Worm (Caenorhabditis elegans) whole organism, L4 larva: ENCODE results near the gene F17E9.18.

Experiments used
- F10B5.3 ChIP-seq: sonication (generic microtip); optimal IDR thresholded peaks from 2 replicates; lab custom pipeline; 2016; ENCODE audit warnings: mild to moderate bottlenecking, missing genetic modification characterization, missing compliant biosample characterization
- F37D6.2 ChIP-seq: sonication (generic microtip); optimal IDR thresholded peaks from 2 replicates; lab custom pipeline; 2016; ENCODE audit warnings: mild to moderate bottlenecking, missing genetic modification characterization, missing compliant biosample characterization
- T20F7.1 ChIP-seq: fragments of 200-800 bp; sonication (Bioruptor generic); optimal IDR thresholded peaks from 2 replicates; lab custom pipeline; 2018; ENCODE audit warnings: mild to moderate bottlenecking, missing genetic modification characterization, missing compliant biosample characterization
- T26A8.4 ChIP-seq: fragments of 200-800 bp; sonication (Bioruptor generic); IDR thresholded peaks from 2 replicates; pipeline ENCODE4 v1.3.6; 2022; ENCODE audit warnings: missing genetic modification characterization, missing compliant biosample characterization
- Y105C5A.15 ChIP-seq: fragments of 200-800 bp; sonication (Bioruptor generic); IDR thresholded peaks from 2 replicates; pipeline ENCODE4 v1.3.6; 2022; ENCODE audit warnings: missing genetic modification characterization, missing compliant biosample characterization
- Y5F2A.4 ChIP-seq: fragments of 200-800 bp; sonication (Bioruptor generic); optimal IDR thresholded peaks from 2 replicates; lab custom pipeline; 2018; ENCODE audit warnings: mild to moderate bottlenecking, missing genetic modification characterization, missing compliant biosample characterization
- Y75B8A.6 ChIP-seq: fragments of 200-800 bp; sonication (Bioruptor generic); IDR thresholded peaks from 2 replicates; pipeline ENCODE4 v1.3.6; 2022; ENCODE audit warnings: missing genetic modification reagents, missing genetic modification characterization, missing compliant biosample characterization
- ZK337.2 ChIP-seq: fragments of 200-800 bp; sonication (Bioruptor generic); IDR thresholded peaks from 2 replicates; pipeline ENCODE4 v1.3.6; 2022; ENCODE audit warnings: missing genetic modification reagents, missing genetic modification characterization, missing compliant biosample characterization
- aly-2 ChIP-seq: sonication (generic microtip); optimal IDR thresholded peaks from 2 replicates; lab custom pipeline; 2018; ENCODE audit warnings: missing biosample characterization, missing genetic modification characterization
- ama-1 ChIP-seq: fragments of 150-350 bp; optimal IDR thresholded peaks from 2 replicates; lab custom pipeline; 2014; ENCODE audit warnings: inconsistent platforms, mixed read lengths
- arid-1 ChIP-seq: fragments of 200-800 bp; sonication (Bioruptor generic); conservative IDR thresholded peaks from 2 replicates; pipeline ENCODE4 v1.3.6; 2022; ENCODE audit warnings: missing genetic modification reagents, missing genetic modification characterization, missing compliant biosample characterization
- ceh-20 ChIP-seq: fragments of 200-800 bp; sonication (Bioruptor generic); IDR thresholded peaks from 2 replicates; pipeline ENCODE4 v1.3.6; 2022; ENCODE audit warnings: missing genetic modification reagents, missing genetic modification characterization, missing compliant biosample characterization
- ceh-28 ChIP-seq: fragments of 150-350 bp; optimal IDR thresholded peaks from 2 replicates; lab custom pipeline; 2014; ENCODE audit warnings: missing biosample characterization, missing genetic modification reagents, missing genetic modification characterization
- ceh-44 ChIP-seq: fragments of 200-800 bp; sonication (Bioruptor generic); IDR thresholded peaks from 2 replicates; pipeline ENCODE4 v1.3.6; 2022; ENCODE audit warnings: missing genetic modification reagents, missing genetic modification characterization, missing compliant biosample characterization
- ceh-62 ChIP-seq: sonication (generic microtip); optimal IDR thresholded peaks from 2 replicates; lab custom pipeline; 2017; ENCODE audit warnings: missing biosample characterization, missing genetic modification characterization
- ces-1 ChIP-seq: fragments of 150-350 bp; sonication (generic microtip); optimal IDR thresholded peaks from 4 replicates; lab custom pipeline; 2014; ENCODE audit warnings: missing biosample characterization, missing genetic modification reagents, missing genetic modification characterization
- daf-12 ChIP-seq: fragments of 150-350 bp; optimal IDR thresholded peaks from 2 replicates; lab custom pipeline; 2014; ENCODE audit warnings: missing biosample characterization, missing genetic modification reagents, missing genetic modification characterization
- dmd-6 ChIP-seq: fragments of 200-800 bp; sonication (Bioruptor generic); IDR thresholded peaks from 2 replicates; pipeline ENCODE4 v1.3.6; 2022; ENCODE audit warnings: missing genetic modification reagents, missing genetic modification characterization, missing compliant biosample characterization
- dmd-9 ChIP-seq: fragments of 200-800 bp; sonication (Bioruptor generic); IDR thresholded peaks from 2 replicates; pipeline ENCODE4 v1.3.6; 2022; ENCODE audit warnings: missing genetic modification reagents, missing genetic modification characterization, missing compliant biosample characterization
- dpl-1 ChIP-seq: fragments of 150-350 bp; optimal IDR thresholded peaks from 2 replicates; lab custom pipeline; 2014; ENCODE audit warnings: missing biosample characterization, missing genetic modification reagents, missing genetic modification characterization
- duxl-1 ChIP-seq: sonication (generic microtip); optimal IDR thresholded peaks from 2 replicates; lab custom pipeline; 2016; ENCODE audit warnings: mild to moderate bottlenecking, missing genetic modification characterization, moderate library complexity, missing compliant biosample characterization; ENCODE audit not compliant: poor library complexity
- egl-43 ChIP-seq: fragments of 200-800 bp; sonication (Bioruptor generic); IDR thresholded peaks from 2 replicates; pipeline ENCODE4 v1.3.6; 2022; ENCODE audit warnings: missing genetic modification reagents, missing genetic modification characterization, missing compliant biosample characterization
- fos-1 ChIP-seq: fragments of 150-350 bp; optimal IDR thresholded peaks from 2 replicates; lab custom pipeline; 2014; ENCODE audit warnings: missing biosample characterization, missing genetic modification characterization
- hif-1 ChIP-seq, 2 experiments: sonication (generic microtip); optimal IDR thresholded peaks; 2 replicates each; lab custom pipeline; 2016 to 2017; ENCODE audit warnings: missing compliant biosample characterization in 2 of 2, missing genetic modification characterization in 2 of 2, missing genetic modification reagents in 2 of 2, missing genotype in 2 of 2, mild to moderate bottlenecking in 1 of 2
- hlh-11 ChIP-seq: fragments of 200-800 bp; sonication (Bioruptor generic); optimal IDR thresholded peaks from 2 replicates; lab custom pipeline; 2018; ENCODE audit warnings: mild to moderate bottlenecking, missing genetic modification characterization, missing compliant biosample characterization
- hlh-30 ChIP-seq: sonication (generic microtip); optimal IDR thresholded peaks from 2 replicates; lab custom pipeline; 2017; ENCODE audit warnings: antibody characterized with exemption, mild to moderate bottlenecking, missing genetic modification characterization, missing compliant biosample characterization; ENCODE audit not compliant: insufficient read depth
- hmg-1.1 ChIP-seq: fragments of 200-800 bp; sonication (Bioruptor generic); IDR thresholded peaks from 2 replicates; pipeline ENCODE4 v1.3.6; 2022; ENCODE audit warnings: missing genetic modification reagents, missing genetic modification characterization, missing compliant biosample characterization
- jun-1 ChIP-seq: fragments of 150-350 bp; optimal IDR thresholded peaks from 2 replicates; lab custom pipeline; 2014; ENCODE audit warnings: missing biosample characterization, missing genetic modification reagents, missing genetic modification characterization
- lin-29 ChIP-seq: fragments of 200-800 bp; sonication (Bioruptor generic); IDR thresholded peaks from 2 replicates; pipeline ENCODE4 v1.3.6; 2022; ENCODE audit warnings: missing genetic modification reagents, missing genetic modification characterization, missing compliant biosample characterization
- lin-38 ChIP-seq: fragments of 200-800 bp; sonication (Bioruptor generic); IDR thresholded peaks from 2 replicates; pipeline ENCODE4 v1.3.6; 2022; ENCODE audit warnings: missing genetic modification reagents, missing genetic modification characterization, missing compliant biosample characterization
- lin-39 ChIP-seq: fragments of 150-350 bp; optimal IDR thresholded peaks from 2 replicates; lab custom pipeline; 2014; ENCODE audit warnings: missing biosample characterization, missing genetic modification reagents, missing genetic modification characterization
- lir-3 ChIP-seq: sonication (generic microtip); optimal IDR thresholded peaks from 2 replicates; lab custom pipeline; 2016; ENCODE audit warnings: mild to moderate bottlenecking, missing genetic modification characterization, missing compliant biosample characterization
- mdt-29 ChIP-seq: fragments of 200-800 bp; sonication (Bioruptor generic); IDR thresholded peaks from 2 replicates; pipeline ENCODE4 v1.3.6; 2022; ENCODE audit warnings: missing genetic modification reagents, missing genetic modification characterization, missing compliant biosample characterization
- mes-2 ChIP-seq: sonication (generic microtip); optimal IDR thresholded peaks from 2 replicates; lab custom pipeline; 2016; ENCODE audit warnings: missing genotype, mild to moderate bottlenecking, missing genetic modification characterization, missing compliant biosample characterization; ENCODE audit not compliant: poor library complexity, severe bottlenecking
- nhr-10 ChIP-seq: fragments of 150-350 bp; optimal IDR thresholded peaks from 2 replicates; lab custom pipeline; 2014; ENCODE audit warnings: missing biosample characterization, missing genetic modification characterization
- nhr-48 ChIP-seq: sonication (generic microtip); optimal IDR thresholded peaks from 2 replicates; lab custom pipeline; 2016; ENCODE audit warnings: mild to moderate bottlenecking, missing genetic modification characterization, missing compliant biosample characterization
- nhr-76 ChIP-seq: fragments of 150-350 bp; optimal IDR thresholded peaks from 2 replicates; lab custom pipeline; 2014; ENCODE audit warnings: missing biosample characterization, missing genetic modification characterization
- nhr-77 ChIP-seq: fragments of 150-350 bp; optimal IDR thresholded peaks from 2 replicates; lab custom pipeline; 2014; ENCODE audit warnings: missing biosample characterization, missing genetic modification characterization
- rbr-2 ChIP-seq: sonication (generic microtip); optimal IDR thresholded peaks from 2 replicates; lab custom pipeline; 2016; ENCODE audit warnings: missing genotype, missing genetic modification characterization, missing compliant biosample characterization
- set-16 ChIP-seq: fragments of 200-800 bp; sonication (Bioruptor generic); IDR thresholded peaks from 2 replicates; pipeline ENCODE4 v1.3.6; 2022; ENCODE audit warnings: missing genetic modification reagents, missing genetic modification characterization, missing compliant biosample characterization
- skn-1 ChIP-seq: fragments of 150-350 bp; optimal IDR thresholded peaks from 2 replicates; lab custom pipeline; 2014; ENCODE audit warnings: missing biosample characterization, missing genetic modification characterization
- snpc-4 ChIP-seq: fragments of 150-350 bp; optimal IDR thresholded peaks from 2 replicates; lab custom pipeline; 2014; ENCODE audit warnings: missing biosample characterization, missing genetic modification characterization
- tag-97 ChIP-seq: fragments of 200-800 bp; sonication (Bioruptor generic); IDR thresholded peaks from 2 replicates; pipeline ENCODE4 v1.3.6; 2022; ENCODE audit warnings: missing genetic modification characterization, missing compliant biosample characterization
- unc-130 ChIP-seq: sonication (generic microtip); optimal IDR thresholded peaks from 2 replicates; lab custom pipeline; 2016; ENCODE audit warnings: missing genetic modification reagents, missing genetic modification characterization, missing compliant biosample characterization
- zag-1 ChIP-seq: fragments of 150-350 bp; optimal IDR thresholded peaks from 2 replicates; lab custom pipeline; 2014; ENCODE audit warnings: missing biosample characterization, missing genetic modification characterization
- zfp-3 ChIP-seq: fragments of 200-800 bp; sonication (Bioruptor generic); conservative IDR thresholded peaks from 2 replicates; pipeline ENCODE4 v1.3.6; 2022; ENCODE audit warnings: missing genetic modification reagents, missing genetic modification characterization, missing compliant biosample characterization
- ztf-11 ChIP-seq: fragments of 150-350 bp; optimal IDR thresholded peaks from 2 replicates; lab custom pipeline; 2014; ENCODE audit warnings: missing biosample characterization, missing genetic modification characterization

The F17E9.18 gene

ce11 chrIV:8380266-8380850 lies 33.4 kb upstream of the F17E9.18 start (continued):
- TF ChIP-seq snpc-4 (tag; lab: Kevin White, UChicago): no peak
- TF ChIP-seq mdt-29 (GFP tag; lab: Robert Waterston, UW): no peak; the same call in 1 of the 2 replicates

ce11 chrIV:8379683-8380082 lies 32.7 kb upstream of the F17E9.18 start, which contains the start of gene praf-3:
Gene praf-3 (plus strand): TSS chrIV:8379983.
- no peak for TF ChIP-seq arid-1 (GFP tag; lab: Robert Waterston, UW)
- TF ChIP-seq ceh-20: no peak
- no peak for TF ChIP-seq hif-1 (tag; optimal IDR thresholded peaks at IDR 0.05; lab: Kevin White, UChicago)
- TF ChIP-seq hlh-11 (tag; lab: Kevin White, UChicago): no peak
- TF ChIP-seq F10B5.3 (tag; lab: Kevin White, UChicago): no peak
- no peak for TF ChIP-seq T26A8.4 (GFP tag; lab: Robert Waterston, UW)
- TF ChIP-seq Y105C5A.15: no peak
- TF ChIP-seq lin-29: no peak
- no peak for TF ChIP-seq lir-3
- TF ChIP-seq egl-43 (GFP tag; lab: Robert Waterston, UW): no peak
- TF ChIP-seq daf-12: no peak
- TF ChIP-seq nhr-77: no peak

ce11 chrIV:8379278-8379677 lies 32.3 kb upstream of the F17E9.18 start, which contains the start of gene nap-1:
Gene nap-1 (minus strand): TSS chrIV:8379319.
- no peak for TF ChIP-seq set-16 (GFP tag; lab: Robert Waterston, UW)
- TF ChIP-seq ZK337.2 (GFP tag; lab: Robert Waterston, UW): no peak
- TF ChIP-seq ces-1 (GFP tag; lab: Kevin White, UChicago): no peak
- TF ChIP-seq hlh-30 (tag; lab: Kevin White, UChicago): peak; percentile 78
- TF ChIP-seq nhr-76 (tag; lab: Kevin White, UChicago): no peak
- no peak for TF ChIP-seq ceh-28 (tag; lab: Kevin White, UChicago)
- no peak for TF ChIP-seq jun-1 (tag; lab: Kevin White, UChicago)
- TF ChIP-seq snpc-4 (tag; lab: Kevin White, UChicago): no peak
- no peak for TF ChIP-seq skn-1
- TF ChIP-seq nhr-48: no peak
- peak; percentile 58 for TF ChIP-seq lin-38 (GFP tag; lab: Robert Waterston, UW)
- TF ChIP-seq Y75B8A.6: no peak
- TF ChIP-seq ceh-20: no peak
- TF ChIP-seq lir-3: no peak
- TF ChIP-seq lin-39 (tag; lab: Kevin White, UChicago): no peak
- TF ChIP-seq dmd-9 (GFP tag; lab: Robert Waterston, UW): no peak
- TF ChIP-seq egl-43 (GFP tag; lab: Robert Waterston, UW): no peak
- TF ChIP-seq unc-130 (GFP tag; lab: Kevin White, UChicago): peak; percentile 35
- no peak for TF ChIP-seq lin-29
- TF ChIP-seq F10B5.3 (tag; lab: Kevin White, UChicago): no peak
- no peak for TF ChIP-seq ceh-62 (tag; lab: Kevin White, UChicago)
- TF ChIP-seq dpl-1 (GFP tag; lab: Kevin White, UChicago): peak; percentile 67
- TF ChIP-seq ama-1: no peak
- TF ChIP-seq ztf-11 (tag; lab: Kevin White, UChicago): no peak
- peak in 1 of 2 experiments; percentile 40 for TF ChIP-seq hif-1 (tag; optimal IDR thresholded peaks at IDR 0.05; lab: Kevin White, UChicago)
- TF ChIP-seq aly-2 (tag; lab: Kevin White, UChicago): no peak
- no peak for TF ChIP-seq F37D6.2 (tag; lab: Kevin White, UChicago)
- no peak for TF ChIP-seq zag-1 (tag; lab: Kevin White, UChicago)
- TF ChIP-seq T20F7.1 (GFP tag; lab: Kevin White, UChicago): peak; percentile 73
- no peak for TF ChIP-seq mes-2 (tag; lab: Kevin White, UChicago)
- no peak for TF ChIP-seq tag-97 (GFP tag; lab: Robert Waterston, UW)
- TF ChIP-seq nhr-10 (tag; lab: Kevin White, UChicago): no peak
- no peak for TF ChIP-seq Y5F2A.4 (GFP tag; lab: Kevin White, UChicago)
- no peak for TF ChIP-seq zfp-3 (GFP tag; lab: Robert Waterston, UW)
- TF ChIP-seq mdt-29 (GFP tag; lab: Robert Waterston, UW): no peak
- TF ChIP-seq rbr-2 (tag; lab: Kevin White, UChicago): peak; percentile 57
- TF ChIP-seq hmg-1.1 (GFP tag; lab: Robert Waterston, UW): peak; percentile 63
- peak; percentile 44; the same call in 1 of the 2 replicates for TF ChIP-seq dmd-6 (GFP tag; lab: Robert Waterston, UW)
- no peak for TF ChIP-seq duxl-1 (tag; lab: Kevin White, UChicago)
- TF ChIP-seq ceh-44: no peak
- TF ChIP-seq fos-1: no peak
